Worm (Caenorhabditis elegans) whole organism, L2 larva: Measurements from ENCODE around the gene nhr-149.
"Not testable (repeated sequence)": the region's sequence is repeated elsewhere in the genome, so short reads cannot be mapped to it uniquely, and the experiment has no call there.

Experiments used
- F13H6.1 ChIP-seq: sonication (generic microtip); optimal IDR thresholded peaks from 2 replicates; lab custom pipeline; 2016; ENCODE audit warnings: missing genetic modification characterization, missing compliant biosample characterization
- Y55F3AM.14 ChIP-seq: fragments of 200-800 bp; sonication (Bioruptor generic); optimal IDR thresholded peaks from 2 replicates; lab custom pipeline; 2018; ENCODE audit warnings: mild to moderate bottlenecking, missing genetic modification characterization, missing compliant biosample characterization
- alr-1 ChIP-seq: fragments of 150-350 bp; optimal IDR thresholded peaks from 2 replicates; lab custom pipeline; 2014; ENCODE audit warnings: missing biosample characterization, missing genetic modification characterization
- aly-2 ChIP-seq: fragments of 150-350 bp; optimal IDR thresholded peaks from 2 replicates; lab custom pipeline; 2014; ENCODE audit warnings: missing biosample characterization, missing genetic modification characterization
- ceh-82 ChIP-seq: fragments of 150-350 bp; optimal IDR thresholded peaks from 2 replicates; lab custom pipeline; 2014; ENCODE audit warnings: missing biosample characterization, missing genetic modification characterization
- crh-2 ChIP-seq: sonication (generic microtip); optimal IDR thresholded peaks from 2 replicates; lab custom pipeline; 2017; ENCODE audit warnings: missing biosample characterization, missing genetic modification characterization
- dmd-4 ChIP-seq: sonication (generic microtip); optimal IDR thresholded peaks from 2 replicates; lab custom pipeline; 2017; ENCODE audit warnings: missing biosample characterization, missing genetic modification characterization
- egl-27 ChIP-seq: sonication (generic microtip); optimal IDR thresholded peaks from 3 replicates; lab custom pipeline; 2017; ENCODE audit warnings: missing biosample characterization, missing genetic modification reagents, missing genetic modification characterization
- lin-11 ChIP-seq: fragments of 150-350 bp; sonication (generic microtip); optimal IDR thresholded peaks from 2 replicates; lab custom pipeline; 2014; ENCODE audit warnings: missing biosample characterization, missing genetic modification characterization, inconsistent platforms, mixed read lengths
- lin-39 ChIP-seq: fragments of 150-350 bp; optimal IDR thresholded peaks from 2 replicates; lab custom pipeline; 2014; ENCODE audit warnings: missing biosample characterization, missing genetic modification reagents, missing genetic modification characterization
- mab-5 ChIP-seq: fragments of 150-350 bp; optimal IDR thresholded peaks from 2 replicates; lab custom pipeline; 2014; ENCODE audit warnings: missing biosample characterization, missing genetic modification characterization
- mbf-1 ChIP-seq: sonication (generic microtip); optimal IDR thresholded peaks from 2 replicates; lab custom pipeline; 2017; ENCODE audit warnings: missing biosample characterization, missing genetic modification characterization
- mdl-1 ChIP-seq, 2 experiments: fragments of 150-350 bp in 1 of 2; sonication (generic microtip) in 1 of 2; optimal IDR thresholded peaks; 2 replicates each; lab custom pipeline; 2017; ENCODE audit warnings: missing biosample characterization in 2 of 2, missing genetic modification characterization in 2 of 2
- nhr-10 ChIP-seq: sonication (generic microtip); optimal IDR thresholded peaks from 2 replicates; lab custom pipeline; 2017; ENCODE audit warnings: missing biosample characterization, missing genetic modification characterization
- nhr-129 ChIP-seq: fragments of 150-350 bp; optimal IDR thresholded peaks from 2 replicates; lab custom pipeline; 2014; ENCODE audit warnings: missing biosample characterization, missing genetic modification characterization
- nhr-21 ChIP-seq: fragments of 150-350 bp; optimal IDR thresholded peaks from 2 replicates; lab custom pipeline; 2014; ENCODE audit warnings: missing biosample characterization, missing genetic modification characterization
- nhr-237 ChIP-seq: fragments of 150-350 bp; optimal IDR thresholded peaks from 2 replicates; lab custom pipeline; 2014; ENCODE audit warnings: missing biosample characterization, missing genetic modification characterization
- nhr-77 ChIP-seq: fragments of 150-350 bp; optimal IDR thresholded peaks from 2 replicates; lab custom pipeline; 2014; ENCODE audit warnings: missing biosample characterization, missing genetic modification characterization
- sem-4 ChIP-seq: fragments of 150-350 bp; optimal IDR thresholded peaks from 2 replicates; lab custom pipeline; 2014; ENCODE audit warnings: missing biosample characterization, missing genetic modification reagents, missing genetic modification characterization
- skn-1 ChIP-seq: sonication (generic microtip); optimal IDR thresholded peaks from 2 replicates; lab custom pipeline; 2017; ENCODE audit warnings: missing biosample characterization, missing genetic modification characterization
- sma-3 ChIP-seq: sonication (generic microtip); optimal IDR thresholded peaks from 2 replicates; lab custom pipeline; 2016; ENCODE audit warnings: missing genetic modification reagents, missing genetic modification characterization, missing compliant biosample characterization
- sma-9 ChIP-seq, 2 experiments: fragments of 150-350 bp in 1 of 2; sonication (generic microtip) in 1 of 2; optimal IDR thresholded peaks; 2 replicates each; lab custom pipeline; 2014 to 2016; ENCODE audit warnings: missing genetic modification characterization in 2 of 2, mild to moderate bottlenecking in 1 of 2, missing biosample characterization in 1 of 2, missing compliant biosample characterization in 1 of 2, missing genetic modification reagents in 1 of 2, moderate library complexity in 1 of 2
- snpc-4 ChIP-seq: fragments of 150-350 bp; optimal IDR thresholded peaks from 2 replicates; lab custom pipeline; 2014; ENCODE audit warnings: missing biosample characterization, missing genetic modification characterization
- unc-55 ChIP-seq: fragments of 150-350 bp; sonication (generic microtip); optimal IDR thresholded peaks from 3 replicates; lab custom pipeline; 2014; ENCODE audit warnings: missing biosample characterization, missing genetic modification reagents, missing genetic modification characterization
- unc-62 ChIP-seq: fragments of 150-350 bp; optimal IDR thresholded peaks from 2 replicates; lab custom pipeline; 2014; ENCODE audit warnings: missing biosample characterization, missing genetic modification reagents, missing genetic modification characterization
- zag-1 ChIP-seq: fragments of 150-350 bp; optimal IDR thresholded peaks from 2 replicates; lab custom pipeline; 2014; ENCODE audit warnings: missing biosample characterization, missing genetic modification characterization
- ztf-1 ChIP-seq: fragments of 200-800 bp; sonication (Bioruptor generic); conservative IDR thresholded peaks from 2 replicates; pipeline ENCODE4 v1.3.6; 2022; ENCODE audit warnings: missing genetic modification characterization, missing compliant biosample characterization
- ztf-4 ChIP-seq: fragments of 150-350 bp; optimal IDR thresholded peaks from 2 replicates; lab custom pipeline; 2014; ENCODE audit warnings: missing biosample characterization, missing genetic modification characterization

nhr-149 gene

DNA sequence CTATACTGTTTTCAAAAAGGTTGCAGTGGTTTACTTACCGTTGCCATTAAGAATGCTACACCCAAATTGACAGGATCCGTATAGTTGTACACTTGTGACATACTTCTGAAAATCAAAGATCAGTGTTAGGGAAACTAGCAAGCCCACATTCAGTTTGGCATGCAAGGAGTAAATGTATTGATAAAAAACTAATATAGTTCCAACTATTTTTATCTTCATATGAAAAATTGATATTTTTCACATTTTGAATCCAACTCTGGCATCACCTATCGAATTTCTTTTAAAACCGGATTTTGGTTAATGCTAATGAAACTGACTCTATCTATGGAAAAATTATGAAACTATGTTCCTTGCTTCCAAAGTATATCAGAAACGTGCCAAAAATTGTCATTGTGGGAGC lies 24.2 kb downstream of the nhr-149 start, which contains the start of gene srx-92:
TSS of gene srx-92 (minus strand) at position 101 of the 400 bp plus-strand sequence.
- no peak for TF ChIP-seq dmd-4 (tag; lab: Kevin White, UChicago)
- no peak for TF ChIP-seq nhr-237 (tag; lab: Kevin White, UChicago)
- TF ChIP-seq sem-4 (tag; lab: Kevin White, UChicago) = no peak
- no peak for TF ChIP-seq ceh-82 (tag; lab: Kevin White, UChicago)
- no peak for TF ChIP-seq unc-62 (GFP tag; lab: Kevin White, UChicago)
- TF ChIP-seq sma-9 (GFP tag; optimal IDR thresholded peaks at IDR 0.05; lab: Kevin White, UChicago) = no peak
- TF ChIP-seq sma-9 (tag; optimal IDR thresholded peaks at IDR 0.05; lab: Kevin White, UChicago) = no peak
- no peak for TF ChIP-seq ztf-1
- no peak for TF ChIP-seq zag-1 (tag; lab: Kevin White, UChicago)

DNA sequence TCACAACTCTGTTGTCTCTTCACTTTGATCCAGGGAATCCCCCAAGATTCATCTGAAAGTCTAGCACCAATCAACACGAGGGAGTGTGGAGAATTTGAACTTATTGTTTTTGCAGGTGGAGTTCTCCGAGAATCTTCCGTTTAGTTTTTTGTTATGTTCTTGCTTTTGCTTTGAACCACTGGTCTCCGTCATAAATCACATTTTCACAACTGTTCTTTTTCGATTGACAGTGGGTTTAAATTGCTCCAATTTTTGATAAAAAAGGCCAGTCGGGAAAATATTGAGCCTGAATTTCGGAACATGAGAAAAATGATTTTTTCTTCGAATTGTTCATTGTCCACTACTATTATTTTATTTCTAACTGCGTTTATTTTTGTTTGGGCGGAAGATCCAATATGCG lies 27.5 kb downstream of the nhr-149 start, which contains the start of gene F10G2.10:
TSS of gene F10G2.10 (plus strand) at position 301 of the 400 bp plus-strand sequence.
- TF ChIP-seq skn-1 (tag; lab: Kevin White, UChicago) (no peak), mdl-1 (tag; optimal IDR thresholded peaks at IDR 0.05; lab: Kevin White, UChicago) (no peak), ztf-4 (tag; lab: Kevin White, UChicago) (no peak), nhr-21 (tag; lab: Kevin White, UChicago) (no peak), mbf-1 (tag; lab: Kevin White, UChicago) (no peak), ceh-82 (tag; lab: Kevin White, UChicago) (no peak), unc-62 (GFP tag; lab: Kevin White, UChicago) (no peak), mab-5 (tag; lab: Kevin White, UChicago) (no peak), alr-1 (tag; lab: Kevin White, UChicago) (no peak)

DNA sequence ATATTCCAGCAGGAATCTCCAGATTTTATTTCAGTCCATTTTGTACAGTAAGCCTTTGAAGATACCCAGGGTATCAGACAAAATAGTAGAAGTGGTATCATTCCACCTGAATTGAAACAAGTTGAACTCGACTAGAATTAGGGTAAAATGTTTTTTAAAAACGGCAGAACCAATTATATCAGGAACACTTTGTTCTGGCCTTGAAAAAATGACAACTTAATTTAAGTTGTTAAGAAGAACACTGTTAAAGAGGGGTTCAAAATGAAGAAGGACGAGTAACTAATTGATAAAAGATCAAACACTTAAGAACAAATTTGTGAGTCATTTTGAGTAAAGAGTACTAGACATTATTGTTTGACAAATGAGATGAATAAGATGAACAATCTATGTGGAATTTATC lies 28.5 kb downstream of the nhr-149 start, which contains the start of gene lmd-4:
TSS of gene lmd-4 (minus strand) at position 101 of the 400 bp plus-strand sequence.
- TF ChIP-seq unc-62 (GFP tag; lab: Kevin White, UChicago) = no peak
- no peak for TF ChIP-seq F13H6.1 (tag; lab: Kevin White, UChicago)
- no peak for TF ChIP-seq nhr-77 (tag; lab: Kevin White, UChicago)
- no peak for TF ChIP-seq egl-27 (tag; lab: Kevin White, UChicago)
- no peak for TF ChIP-seq nhr-21 (tag; lab: Kevin White, UChicago)
- no peak for TF ChIP-seq mab-5 (tag; lab: Kevin White, UChicago)
- TF ChIP-seq snpc-4 (tag; lab: Kevin White, UChicago) = no peak
- TF ChIP-seq skn-1 (tag; lab: Kevin White, UChicago) = no peak
- no peak for TF ChIP-seq nhr-10 (tag; lab: Kevin White, UChicago)
- TF ChIP-seq unc-55 (GFP tag; lab: Kevin White, UChicago) = no peak

DNA sequence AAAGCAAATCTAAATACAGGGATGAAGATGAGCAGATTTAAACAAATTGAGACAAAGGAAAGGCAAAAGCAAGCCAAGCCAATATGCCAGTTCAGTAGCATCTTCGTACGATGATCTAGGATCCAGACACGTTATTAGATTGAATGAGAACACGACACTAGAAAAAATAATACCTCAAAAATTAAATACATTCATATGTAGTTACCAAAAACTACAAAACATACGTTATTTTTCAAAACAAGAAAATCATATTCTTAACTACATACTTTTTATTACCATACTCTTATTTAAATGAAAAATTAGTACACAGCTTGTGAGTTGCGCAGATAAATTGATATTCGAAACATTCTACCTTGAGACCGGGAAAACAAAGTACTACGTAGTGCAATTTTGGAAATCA lies 36.2 kb downstream of the nhr-149 start, which contains the start of gene srx-6:
TSS of gene srx-6 (minus strand) at position 101 of the 400 bp plus-strand sequence.
- TF ChIP-seq crh-2 (no peak), nhr-129 (tag; lab: Kevin White, UChicago) (no peak), zag-1 (tag; lab: Kevin White, UChicago) (no peak), nhr-10 (tag; lab: Kevin White, UChicago) (no peak), aly-2 (tag; lab: Kevin White, UChicago) (no peak), unc-55 (GFP tag; lab: Kevin White, UChicago) (no peak)

DNA sequence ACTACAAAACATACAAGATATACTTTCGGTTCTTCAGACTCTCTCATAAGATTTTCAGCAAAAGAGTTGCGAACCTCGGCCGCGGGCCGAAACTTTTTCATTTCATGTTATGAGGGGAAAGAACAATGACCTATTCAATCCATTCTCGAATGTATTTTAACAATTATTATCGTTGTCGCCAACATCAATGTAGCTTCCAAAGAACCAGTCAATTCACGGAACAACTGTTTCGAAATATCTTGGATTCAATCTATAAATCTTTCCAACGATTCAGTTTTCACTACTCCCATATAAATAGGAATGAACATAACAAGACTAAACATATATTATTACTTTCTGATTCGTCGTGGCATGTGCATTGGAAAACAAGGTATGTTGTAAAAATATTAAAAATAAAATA lies 42.4 kb downstream of the nhr-149 start, which contains the start of gene F07G11.1:
TSS of gene F07G11.1 (plus strand) at position 301 of the 400 bp plus-strand sequence.
- no peak for TF ChIP-seq lin-39 (tag; lab: Kevin White, UChicago)
- TF ChIP-seq sma-3 (GFP tag; lab: Kevin White, UChicago) = no peak
- TF ChIP-seq alr-1 (tag; lab: Kevin White, UChicago) = no peak
- TF ChIP-seq, all 48 proteins: peak for 0

DNA sequence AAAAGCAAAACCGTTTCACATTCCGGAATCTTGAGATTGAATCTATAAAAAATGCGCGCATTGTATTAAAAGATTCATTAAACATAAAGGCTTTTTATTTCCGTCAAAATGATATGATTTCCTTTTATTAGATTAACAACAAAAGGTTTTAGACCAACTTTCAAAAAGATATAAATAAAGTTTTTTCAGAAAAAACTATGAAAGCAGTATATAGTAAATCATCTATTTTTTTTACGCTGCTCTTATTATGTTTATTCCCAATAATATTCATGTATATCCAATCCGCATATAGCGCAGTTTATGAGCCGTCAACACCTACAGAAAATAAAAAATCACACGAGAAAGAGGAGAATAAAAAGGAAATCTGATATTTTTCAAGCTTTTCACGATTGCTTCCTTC lies 44.9 kb downstream of the nhr-149 start, which contains the start of gene F07G11.2:
TSS of gene F07G11.2 (plus strand) at position 301 of the 400 bp plus-strand sequence.
- not testable (repeated sequence) for TF ChIP-seq aly-2 (tag; lab: Kevin White, UChicago); Y55F3AM.14; lin-11
